Worm (Caenorhabditis elegans) whole organism, young adult: ENCODE data around the gene mom-1.

Experiments used
- F10E7.11 ChIP-seq: sonication (generic microtip); optimal IDR thresholded peaks from 2 replicates; lab custom pipeline; 2017; ENCODE audit warnings: mild to moderate bottlenecking, missing genetic modification characterization, moderate library complexity, missing compliant biosample characterization
- F22D6.2 ChIP-seq: sonication (generic microtip); optimal IDR thresholded peaks from 2 replicates; lab custom pipeline; 2016; ENCODE audit warnings: mild to moderate bottlenecking, missing genetic modification characterization, missing compliant biosample characterization
- F33H1.4 ChIP-seq: fragments of 200-800 bp; sonication (Bioruptor generic); IDR thresholded peaks from 2 replicates; pipeline ENCODE4 v1.3.6; 2022; ENCODE audit warnings: missing genetic modification reagents, missing genetic modification characterization, missing compliant biosample characterization
- F37B4.10 ChIP-seq: fragments of 200-800 bp; sonication (Bioruptor generic); IDR thresholded peaks from 2 replicates; pipeline ENCODE4 v1.3.6; 2022; ENCODE audit warnings: missing genetic modification characterization, missing compliant biosample characterization
- Y56A3A.18 ChIP-seq: fragments of 200-800 bp; sonication (Bioruptor generic); IDR thresholded peaks from 2 replicates; pipeline ENCODE4 v1.3.6; 2022; ENCODE audit warnings: missing genetic modification reagents, missing genetic modification characterization, missing compliant biosample characterization
- ama-1 ChIP-seq, 3 experiments: fragments of 150-350 bp in 1 of 3; sonication (generic microtip) in 2 of 3; optimal IDR thresholded peaks; 2 replicates each; lab custom pipeline; 2014 to 2018; ENCODE audit warnings: missing biosample characterization in 2 of 3, missing genetic modification characterization in 2 of 3, missing genetic modification reagents in 2 of 3
- athp-1 ChIP-seq: sonication (generic microtip); optimal IDR thresholded peaks from 2 replicates; lab custom pipeline; 2017; ENCODE audit warnings: mild to moderate bottlenecking, missing genetic modification characterization, missing compliant biosample characterization
- attf-6 ChIP-seq: fragments of 200-800 bp; sonication (Bioruptor generic); IDR thresholded peaks from 2 replicates; pipeline ENCODE4 v1.3.6; 2022; ENCODE audit warnings: missing genetic modification reagents, missing genetic modification characterization, missing compliant biosample characterization
- ceh-40 ChIP-seq: fragments of 200-800 bp; sonication (Bioruptor generic); IDR thresholded peaks from 2 replicates; pipeline ENCODE4 v1.3.6; 2022; ENCODE audit warnings: missing genetic modification characterization, missing compliant biosample characterization
- ceh-58 ChIP-seq: fragments of 200-800 bp; sonication (Bioruptor generic); IDR thresholded peaks from 2 replicates; pipeline ENCODE4 v1.3.6; 2022; ENCODE audit warnings: missing genetic modification characterization, missing compliant biosample characterization
- chd-7 ChIP-seq: sonication (generic microtip); optimal IDR thresholded peaks from 2 replicates; lab custom pipeline; 2016; ENCODE audit warnings: mild to moderate bottlenecking, missing genetic modification characterization, moderate library complexity, missing compliant biosample characterization
- die-1 ChIP-seq: sonication (generic microtip); optimal IDR thresholded peaks from 2 replicates; lab custom pipeline; 2016; ENCODE audit warnings: missing genotype, mild to moderate bottlenecking, missing genetic modification characterization, missing compliant biosample characterization
- efl-1 ChIP-seq: fragments of 150-350 bp; optimal IDR thresholded peaks from 2 replicates; lab custom pipeline; 2014; ENCODE audit warnings: missing biosample characterization, missing genetic modification reagents, missing genetic modification characterization
- hlh-12 ChIP-seq: sonication (generic microtip); optimal IDR thresholded peaks from 2 replicates; lab custom pipeline; 2016; ENCODE audit warnings: missing genetic modification characterization, missing compliant biosample characterization
- lag-1 ChIP-seq: fragments of 200-800 bp; sonication (Bioruptor generic); IDR thresholded peaks from 2 replicates; pipeline ENCODE4 v1.3.6; 2022; ENCODE audit warnings: missing genetic modification reagents, missing genetic modification characterization, missing compliant biosample characterization
- let-607 ChIP-seq, 2 experiments: fragments of 200-800 bp in 1 of 2; sonication (Bioruptor generic) in 1 of 2; sonication (generic microtip) in 1 of 2; optimal IDR thresholded peaks; 2 replicates each; lab custom pipeline; 2016 to 2018; ENCODE audit warnings: mild to moderate bottlenecking in 2 of 2, missing compliant biosample characterization in 2 of 2, missing genetic modification characterization in 2 of 2, moderate library complexity in 2 of 2, missing genotype in 1 of 2
- lsl-1 ChIP-seq: fragments of 200-800 bp; sonication (Bioruptor generic); optimal IDR thresholded peaks from 2 replicates; lab custom pipeline; 2018; ENCODE audit warnings: mild to moderate bottlenecking, missing genetic modification characterization, moderate library complexity, missing compliant biosample characterization
- mel-28 ChIP-seq: sonication (generic microtip); optimal IDR thresholded peaks from 2 replicates; lab custom pipeline; 2016; ENCODE audit warnings: borderline replicate concordance, mild to moderate bottlenecking, missing genetic modification characterization, missing compliant biosample characterization
- nfya-2 ChIP-seq: fragments of 200-800 bp; sonication (Bioruptor generic); IDR thresholded peaks from 2 replicates; pipeline ENCODE4 v1.3.6; 2022; ENCODE audit warnings: missing genetic modification reagents, missing genetic modification characterization, missing compliant biosample characterization
- nhr-90 ChIP-seq: sonication (generic microtip); optimal IDR thresholded peaks from 2 replicates; lab custom pipeline; 2016; ENCODE audit warnings: missing genotype, mild to moderate bottlenecking, missing genetic modification characterization, missing compliant biosample characterization
- pha-4 ChIP-seq: fragments of 150-350 bp; sonication (generic microtip); optimal IDR thresholded peaks from 2 replicates; lab custom pipeline; 2014; ENCODE audit warnings: missing biosample characterization, missing genetic modification reagents, missing genetic modification characterization
- snpc-1.1 ChIP-seq: sonication (generic microtip); optimal IDR thresholded peaks from 2 replicates; lab custom pipeline; 2017; ENCODE audit warnings: missing genetic modification characterization, mild to moderate bottlenecking, missing compliant biosample characterization, antibody characterized with exemption, moderate library complexity, missing genotype, missing genetic modification reagents; ENCODE audit not compliant: insufficient read depth
- sptf-2 ChIP-seq: fragments of 200-800 bp; sonication (Bioruptor generic); optimal IDR thresholded peaks from 2 replicates; lab custom pipeline; 2018; ENCODE audit warnings: mild to moderate bottlenecking, missing genetic modification characterization, missing compliant biosample characterization
- tbp1 ChIP-seq: fragments of 200-800 bp; sonication (Bioruptor generic); optimal IDR thresholded peaks from 2 replicates; lab custom pipeline; 2018; ENCODE audit warnings: mild to moderate bottlenecking, missing genetic modification characterization, missing compliant biosample characterization
- zim-3 ChIP-seq: sonication (generic microtip); optimal IDR thresholded peaks from 2 replicates; lab custom pipeline; 2017; ENCODE audit warnings: mild to moderate bottlenecking, missing genetic modification characterization, moderate library complexity, missing compliant biosample characterization
- ztf-3 ChIP-seq: fragments of 200-800 bp; sonication (Bioruptor generic); optimal IDR thresholded peaks from 2 replicates; lab custom pipeline; 2018; ENCODE audit warnings: mild to moderate bottlenecking, missing genetic modification characterization, missing compliant biosample characterization

Gene mom-1

DNA sequence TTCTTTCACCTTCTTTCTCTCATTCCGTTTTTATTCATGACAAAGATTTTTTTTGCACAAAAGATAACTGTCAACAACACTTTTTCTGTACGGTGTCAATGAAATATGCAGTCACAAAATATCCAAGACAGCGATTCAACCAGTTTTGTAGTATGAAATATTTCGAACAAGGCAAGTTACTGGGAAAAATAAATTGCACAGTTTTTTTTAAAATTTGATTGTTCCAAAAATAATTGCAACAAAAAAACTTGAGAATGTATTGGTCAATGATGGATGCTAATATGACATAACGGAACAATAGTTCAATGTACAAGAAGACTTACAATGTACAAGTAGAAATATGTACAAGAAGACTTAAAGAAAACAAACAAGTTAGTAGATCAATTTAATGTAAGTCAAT lies 52.9 kb downstream of the mom-1 start:
- TF ChIP-seq sptf-2 (no peak), hlh-12 (tag; lab: Kevin White, UChicago) (no peak), pha-4 (tag; lab: Kevin White, UChicago) (no peak), ama-1 (optimal IDR thresholded peaks at IDR 0.05; lab: Kevin White, UChicago) (no peak), ama-1 (GFP tag; optimal IDR thresholded peaks at IDR 0.05; lab: Kevin White, UChicago) (no peak), lag-1 (GFP tag; lab: Robert Waterston, UW) (no peak), chd-7 (no peak), lsl-1 (GFP tag; lab: Kevin White, UChicago) (no peak), F22D6.2 (tag; lab: Kevin White, UChicago) (no peak), ceh-40 (GFP tag; lab: Robert Waterston, UW) (no peak), zim-3 (tag; lab: Kevin White, UChicago) (no peak), attf-6 (GFP tag; lab: Robert Waterston, UW) (no peak), Y56A3A.18 (no peak), let-607 (tag; optimal IDR thresholded peaks at IDR 0.05; lab: Kevin White, UChicago) (no peak), die-1 (tag; lab: Kevin White, UChicago) (no peak), nhr-90 (tag; lab: Kevin White, UChicago) (no peak), nfya-2 (GFP tag; lab: Robert Waterston, UW) (no peak), F10E7.11 (no peak)

DNA sequence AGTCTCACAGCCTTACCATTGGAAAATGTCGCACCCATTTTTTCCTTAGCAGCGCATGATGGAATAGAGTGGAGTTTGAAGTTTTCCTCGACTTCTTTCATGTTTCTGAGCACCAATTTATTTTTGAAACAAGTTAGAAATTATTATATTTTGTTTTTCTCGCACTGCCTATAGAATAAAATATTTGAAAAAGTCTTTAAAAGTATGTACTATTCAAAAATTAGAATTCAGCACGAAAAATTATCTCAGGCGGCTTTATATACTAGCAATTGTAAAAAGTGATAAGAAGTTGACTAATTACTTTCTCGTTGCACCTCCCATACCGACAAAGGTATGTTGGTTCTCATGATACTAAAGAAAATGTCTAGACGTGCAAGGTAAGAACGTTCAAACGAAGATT lies 54.1 kb downstream of the mom-1 start, which contains the start of gene C03B1.9:
Gene C03B1.9 (minus strand): TSS at position 101 of the 400 bp plus-strand sequence.
- TF ChIP-seq F37B4.10, result no peak
- no peak for TF ChIP-seq athp-1 (tag; lab: Kevin White, UChicago)
- no peak for TF ChIP-seq mel-28 (tag; lab: Kevin White, UChicago)
- no peak for TF ChIP-seq efl-1 (GFP tag; lab: Kevin White, UChicago)
- no peak for TF ChIP-seq ztf-3 (GFP tag; lab: Kevin White, UChicago)
- no peak for TF ChIP-seq F33H1.4 (GFP tag; lab: Robert Waterston, UW)
- TF ChIP-seq ama-1 (optimal IDR thresholded peaks at IDR 0.05; lab: Kevin White, UChicago), result no peak
- TF ChIP-seq ama-1 (GFP tag; optimal IDR thresholded peaks at IDR 0.05; lab: Kevin White, UChicago), result no peak
- TF ChIP-seq tbp1 (GFP tag; lab: Kevin White, UChicago), result no peak
- TF ChIP-seq ceh-58 (GFP tag; lab: Robert Waterston, UW), result no peak
- TF ChIP-seq snpc-1.1 (tag; lab: Kevin White, UChicago), result no peak
